Worm (Caenorhabditis elegans): Measurements from ENCODE around the gene gly-1.

Gene gly-1

ce11 chrII:10898998-10899397 lies 3.0 kb downstream of the gly-1 start:
- TF ChIP-seq attf-5 (GFP tag; optimal IDR thresholded peaks at IDR 0.05) (no peak), mel-28 (tag; optimal IDR thresholded peaks at IDR 0.05; ENCODE audit: borderline replicate concordance) (no peak), rec-8 (tag; optimal IDR thresholded peaks at IDR 0.05) (no peak), F52B5.7 (tag; optimal IDR thresholded peaks at IDR 0.05) (no peak), D2030.7 (GFP tag; IDR thresholded peaks at IDR 0.05) (no peak), xnd-1 (tag; optimal IDR thresholded peaks at IDR 0.05) (no peak), tbp1 (GFP tag; optimal IDR thresholded peaks at IDR 0.05) (no peak), lin-35 (GFP tag; optimal IDR thresholded peaks at IDR 0.05) (no peak), F55B11.4 (tag; optimal IDR thresholded peaks at IDR 0.05; ENCODE audit: borderline replicate concordance, insufficient read depth) (no peak), lin-54 (GFP tag; optimal IDR thresholded peaks at IDR 0.05) (no peak), Y53F4B.3 (GFP tag; IDR thresholded peaks at IDR 0.05) (no peak), mcd-1 (GFP tag; IDR thresholded peaks at IDR 0.05) (no peak)

ce11 chrII:10895959-10896358 lies 6.0 kb downstream of the gly-1 start:
- TF ChIP-seq mxl-1 (tag; optimal IDR thresholded peaks at IDR 0.05) (no peak), sptf-2 (GFP tag; optimal IDR thresholded peaks at IDR 0.05) (no peak), let-526 (GFP tag; IDR thresholded peaks at IDR 0.05) (no peak), ceh-27 (GFP tag; optimal IDR thresholded peaks at IDR 0.05) (no peak), B0261.1 (tag; optimal IDR thresholded peaks at IDR 0.05) (no peak), egl-44 (GFP tag; IDR thresholded peaks at IDR 0.05) (no peak), F23B12.7 (tag; optimal IDR thresholded peaks at IDR 0.05; ENCODE audit: insufficient read depth) (no peak), aptf-2 (GFP tag; conservative IDR thresholded peaks at IDR 0.05) (no peak), rpc-1 (optimal IDR thresholded peaks at IDR 0.05) (no peak), rpc-1 (tag; optimal IDR thresholded peaks at IDR 0.05) (no peak), F57A8.1 (GFP tag; optimal IDR thresholded peaks at IDR 0.05) (no peak), F49E8.2 (tag; optimal IDR thresholded peaks at IDR 0.05; ENCODE audit: insufficient read depth) (no peak)

ce11 chrII:10894996-10895395 lies 7.0 kb downstream of the gly-1 start, which contains the start of gene sra-10:
sra-10 (minus strand) TSS chrII:10895096.
- TF ChIP-seq T07F8.4 (tag; optimal IDR thresholded peaks at IDR 0.05) = no peak
- TF ChIP-seq zim-3 (tag; optimal IDR thresholded peaks at IDR 0.05) = no peak
- no peak for TF ChIP-seq ceh-100 (GFP tag; IDR thresholded peaks at IDR 0.05)
- no peak for TF ChIP-seq ztf-25 (GFP tag; IDR thresholded peaks at IDR 0.05)
- no peak for TF ChIP-seq F33H1.4 (GFP tag; IDR thresholded peaks at IDR 0.05)
- TF ChIP-seq let-526 (GFP tag; IDR thresholded peaks at IDR 0.05) = no peak
- TF ChIP-seq xnd-1 (tag; optimal IDR thresholded peaks at IDR 0.05) = no peak
- TF ChIP-seq akir-1 (GFP tag; optimal IDR thresholded peaks at IDR 0.05) = no peak
- TF ChIP-seq lir-1 (GFP tag; conservative IDR thresholded peaks at IDR 0.05) = no peak

- TF ChIP-seq ztf-28 (GFP tag; IDR thresholded peaks at IDR 0.05) (no peak), D2030.7 (GFP tag; IDR thresholded peaks at IDR 0.05) (no peak), akir-1 (GFP tag; optimal IDR thresholded peaks at IDR 0.05) (no peak), bed-2 (GFP tag; IDR thresholded peaks at IDR 0.05) (no peak), ceh-58 (GFP tag; IDR thresholded peaks at IDR 0.05) (no peak), bed-1 (GFP tag; IDR thresholded peaks at IDR 0.05) (no peak), F49E8.2 (tag; optimal IDR thresholded peaks at IDR 0.05; ENCODE audit: insufficient read depth) (no peak)
Observed at ce11 chrII:10888979-10889378, 13.0 kb downstream of the gly-1 start, which contains the start of gene ptr-8. ptr-8 (plus strand) TSS chrII:10889279.
